Worm (Caenorhabditis elegans) whole organism, L4/young adult: Measurements from ENCODE around the gene K08D8.10.

Experiments
- W03F9.2 ChIP-seq: fragments of 150-350 bp; optimal IDR thresholded peaks from 2 replicates; lab custom pipeline; 2014; ENCODE audit warnings: missing biosample characterization, missing genetic modification characterization
- dao-5 ChIP-seq: sonication (generic microtip); optimal IDR thresholded peaks from 2 replicates; lab custom pipeline; 2016; ENCODE audit warnings: missing genotype, missing genetic modification characterization, moderate library complexity, missing compliant biosample characterization

- TF ChIP-seq dao-5 (tag; lab: Kevin White, UChicago), result no peak
- no peak for TF ChIP-seq W03F9.2
Observed at ce11 chrIV:12869812-12870211, 30.6 kb upstream of the K08D8.10 start.
